Fruit fly (Drosophila melanogaster): Measurements from ENCODE around the gene REG.
A peak's percentile ranks its signal among the peaks of the same experiment; 100 is the strongest.

The REG gene

DNA sequence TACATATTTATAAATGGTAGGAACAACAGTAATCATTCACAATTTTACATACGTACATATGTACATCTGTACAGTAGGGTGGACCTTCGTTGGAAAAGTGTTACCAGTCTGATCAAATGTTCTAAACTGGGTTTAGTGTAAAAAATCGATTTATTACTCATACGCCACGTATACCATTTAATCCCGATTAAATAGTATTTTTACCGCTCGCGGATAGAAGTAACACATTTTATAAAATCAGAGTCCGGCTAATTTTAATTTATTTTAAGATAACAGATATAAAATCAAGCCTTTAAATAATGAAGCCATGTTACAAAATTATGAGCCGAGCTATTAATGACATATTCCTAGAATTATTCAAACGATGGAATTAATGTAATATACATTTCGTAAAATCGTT lies 8.3 kb downstream of the REG start:
- TF ChIP-seq noc (tag; optimal IDR thresholded peaks at IDR 0.05), result no peak

DNA sequence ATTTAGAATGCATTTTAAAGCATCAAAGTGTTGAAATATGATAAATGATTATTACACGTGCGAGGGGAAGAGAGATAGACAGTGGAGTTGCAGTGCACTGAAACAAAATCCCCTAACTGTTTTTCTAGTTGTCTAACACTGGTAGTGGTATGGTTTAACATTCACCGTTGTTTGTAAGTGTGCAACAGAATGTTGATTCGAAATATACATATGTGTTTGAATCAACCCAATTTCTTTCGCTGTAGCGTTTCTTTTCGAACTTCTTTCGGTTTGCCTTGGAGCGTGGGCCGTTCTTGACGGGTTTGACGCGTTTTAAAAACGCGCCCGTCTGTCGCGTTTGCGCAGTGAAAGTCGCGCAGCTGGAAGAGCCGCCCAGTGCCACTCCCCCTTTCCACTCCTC lies 9.2 kb downstream of the REG start:
- no peak for TF ChIP-seq noc (tag; optimal IDR thresholded peaks at IDR 0.05)

DNA sequence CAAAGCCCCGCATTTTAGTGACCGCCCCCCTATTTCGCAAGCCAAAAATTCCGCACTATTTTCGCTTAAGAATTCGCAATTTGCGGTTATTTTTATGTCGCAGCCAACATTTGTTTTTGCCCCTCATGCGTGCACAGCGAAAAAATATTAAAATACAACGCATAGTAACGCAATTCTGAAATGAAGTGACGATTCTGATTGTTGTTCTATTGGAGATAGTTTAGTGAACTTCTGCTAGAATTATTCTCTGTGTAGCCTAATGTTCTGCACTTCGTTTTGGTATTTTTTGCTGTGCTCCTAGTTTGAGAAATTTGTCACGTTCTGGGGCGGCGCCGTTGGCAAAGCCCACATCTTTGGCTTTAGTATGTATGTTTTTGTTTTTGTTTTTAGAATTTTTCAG lies 9.7 kb downstream of the REG start:
- no peak for TF ChIP-seq noc (tag; optimal IDR thresholded peaks at IDR 0.05)

DNA sequence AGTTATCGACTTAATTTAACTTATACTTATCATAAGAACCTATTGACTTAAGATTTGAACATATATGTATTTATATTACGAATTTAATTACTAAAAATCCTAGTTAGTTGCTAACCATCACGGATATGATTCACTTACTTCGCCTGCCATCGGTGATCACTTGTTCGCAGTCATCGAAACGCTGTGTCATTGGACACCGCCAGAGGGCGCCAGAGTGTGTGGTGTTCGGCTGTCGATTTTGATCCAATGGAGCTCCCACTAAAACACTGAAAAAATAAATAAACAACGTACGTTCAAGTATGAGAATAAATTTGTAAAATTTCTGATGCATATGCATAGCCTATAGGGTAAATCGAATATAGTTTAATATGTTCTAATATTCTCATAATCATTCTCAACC lies 12.7 kb downstream of the REG start:
- no peak for TF ChIP-seq noc (tag; optimal IDR thresholded peaks at IDR 0.05)

DNA sequence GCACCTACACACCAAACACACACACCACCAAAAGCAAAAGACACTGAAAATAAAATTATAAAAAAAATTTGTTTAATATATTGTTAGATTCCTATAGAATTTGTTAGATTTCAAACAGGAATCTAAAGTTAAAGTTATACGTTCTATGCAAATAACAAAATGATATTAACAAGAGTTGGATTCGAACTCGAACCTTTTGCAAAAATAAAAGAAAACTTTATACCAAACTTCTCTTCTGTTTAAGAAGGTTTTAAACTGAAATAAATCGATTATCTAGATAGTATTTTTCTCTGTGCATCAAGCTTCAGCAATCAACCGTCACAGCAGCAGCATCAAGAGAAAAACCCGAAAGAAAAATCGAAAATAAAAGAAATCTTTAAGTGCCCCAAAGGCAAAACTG lies 14.4 kb downstream of the REG start:
- TF ChIP-seq noc (tag; optimal IDR thresholded peaks at IDR 0.05), result no peak

DNA sequence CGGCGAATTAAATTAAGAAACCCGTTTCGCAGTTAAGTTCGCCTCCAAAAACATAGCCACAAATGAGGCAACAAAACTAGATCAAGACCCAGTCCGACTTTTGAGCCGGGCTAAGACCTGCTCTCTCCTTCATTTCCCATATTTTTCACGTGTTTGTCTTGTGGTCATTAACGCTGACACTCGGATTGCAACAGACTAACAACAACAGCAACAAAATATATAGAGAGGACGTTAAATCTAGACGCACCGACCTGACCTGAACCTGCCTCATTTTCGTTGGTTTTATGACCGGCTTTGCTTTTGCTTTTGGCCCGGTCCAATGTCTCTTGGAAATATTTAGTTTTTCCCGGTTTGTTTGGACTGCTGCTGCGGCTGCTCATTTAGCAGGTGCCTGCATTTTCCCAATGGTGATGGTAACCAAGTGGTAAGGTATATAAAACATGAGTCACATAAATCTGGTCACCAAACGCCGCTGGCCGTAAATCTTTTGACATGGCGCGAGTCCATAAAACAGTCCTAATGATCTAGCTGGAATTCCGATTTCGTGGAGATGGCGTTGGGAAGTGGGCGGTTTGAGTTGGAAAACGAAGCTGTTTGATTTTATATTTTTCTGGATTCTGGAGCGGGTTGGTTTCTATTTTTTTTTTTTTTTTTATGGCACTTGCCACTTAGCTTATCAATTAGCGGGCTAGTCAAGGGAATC lies 15.5 kb downstream of the REG start:
- TF ChIP-seq noc (tag; optimal IDR thresholded peaks at IDR 0.05), result no peak

DNA sequence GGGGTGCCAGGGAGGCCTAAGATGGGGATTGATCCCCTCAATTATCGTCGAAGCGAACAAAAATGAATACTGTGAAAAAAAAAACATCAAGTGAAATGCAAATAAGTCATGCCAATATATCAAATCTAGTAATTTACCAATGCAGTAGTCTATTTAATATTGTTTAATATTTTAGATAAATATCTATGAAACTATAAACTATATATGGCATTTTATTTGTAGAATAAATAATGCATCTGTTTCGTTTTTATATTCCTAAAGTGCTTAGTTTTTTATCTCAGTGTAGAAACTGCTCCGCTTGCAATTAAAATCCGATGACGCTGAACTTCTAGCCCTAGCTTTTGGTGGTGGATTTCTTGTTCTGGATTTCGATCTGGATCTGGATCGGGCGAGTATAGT lies 16.1 kb downstream of the REG start:
- TF ChIP-seq noc (tag; optimal IDR thresholded peaks at IDR 0.05), result no peak

DNA sequence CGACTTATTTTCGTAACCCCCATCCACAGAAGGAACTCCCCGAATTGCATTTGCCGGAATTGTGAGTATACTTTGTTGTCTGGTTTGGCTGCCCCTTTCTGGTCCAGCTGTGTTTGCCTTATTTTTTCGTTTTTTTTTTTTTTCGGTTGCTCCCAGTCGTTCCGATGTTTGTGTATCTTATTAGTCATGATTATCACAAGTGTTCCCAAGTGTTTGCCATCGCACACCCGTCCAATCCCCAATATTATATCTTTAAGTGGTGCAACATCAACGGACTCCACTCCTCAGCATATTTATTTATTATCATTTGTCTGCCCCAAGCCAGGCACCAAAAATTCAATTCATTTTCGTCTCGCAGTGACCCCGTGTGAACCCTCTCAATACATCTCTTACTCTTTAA lies 17.1 kb downstream of the REG start:
- no peak for TF ChIP-seq noc (tag; optimal IDR thresholded peaks at IDR 0.05)

DNA sequence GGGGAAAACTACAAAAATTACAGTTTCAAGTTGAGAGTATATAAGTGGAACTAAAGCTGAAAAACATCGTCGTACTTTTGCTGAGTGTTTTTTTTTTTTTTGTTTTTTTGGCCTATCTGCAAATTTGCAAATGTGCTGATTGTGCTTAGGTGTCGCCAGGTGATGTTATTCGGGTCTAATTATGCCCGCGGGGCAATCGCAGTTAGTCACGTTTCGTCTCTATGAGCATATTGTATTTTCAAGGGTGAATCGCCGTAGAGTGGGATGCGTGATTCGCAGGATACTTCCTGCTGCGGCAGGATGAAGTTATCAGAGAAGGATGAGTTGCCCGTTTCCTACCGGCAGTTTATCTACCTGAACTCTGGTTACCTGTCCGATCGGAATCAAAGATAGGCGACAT lies 17.7 kb downstream of the REG start:
- no peak for TF ChIP-seq noc (tag; optimal IDR thresholded peaks at IDR 0.05)

DNA sequence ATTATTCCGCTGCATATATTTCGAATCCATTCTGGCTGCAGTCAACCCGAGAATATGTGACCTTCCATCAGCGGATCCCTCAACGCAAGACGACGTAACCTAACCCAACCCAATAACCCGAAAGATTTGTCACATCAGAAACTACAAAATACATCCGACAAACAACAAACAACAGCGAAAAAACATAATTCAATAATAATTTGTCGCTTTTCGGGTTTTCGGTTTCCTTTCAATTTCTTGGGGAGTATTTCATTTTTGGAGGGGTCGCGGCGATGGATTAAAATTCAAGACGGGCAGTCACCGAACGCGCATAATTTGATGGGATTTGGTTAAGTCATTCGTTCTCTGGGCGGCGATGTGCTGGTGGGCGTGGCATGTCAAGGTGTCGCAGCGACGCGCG lies 18.8 kb downstream of the REG start:
- TF ChIP-seq noc (tag; optimal IDR thresholded peaks at IDR 0.05), result no peak

DNA sequence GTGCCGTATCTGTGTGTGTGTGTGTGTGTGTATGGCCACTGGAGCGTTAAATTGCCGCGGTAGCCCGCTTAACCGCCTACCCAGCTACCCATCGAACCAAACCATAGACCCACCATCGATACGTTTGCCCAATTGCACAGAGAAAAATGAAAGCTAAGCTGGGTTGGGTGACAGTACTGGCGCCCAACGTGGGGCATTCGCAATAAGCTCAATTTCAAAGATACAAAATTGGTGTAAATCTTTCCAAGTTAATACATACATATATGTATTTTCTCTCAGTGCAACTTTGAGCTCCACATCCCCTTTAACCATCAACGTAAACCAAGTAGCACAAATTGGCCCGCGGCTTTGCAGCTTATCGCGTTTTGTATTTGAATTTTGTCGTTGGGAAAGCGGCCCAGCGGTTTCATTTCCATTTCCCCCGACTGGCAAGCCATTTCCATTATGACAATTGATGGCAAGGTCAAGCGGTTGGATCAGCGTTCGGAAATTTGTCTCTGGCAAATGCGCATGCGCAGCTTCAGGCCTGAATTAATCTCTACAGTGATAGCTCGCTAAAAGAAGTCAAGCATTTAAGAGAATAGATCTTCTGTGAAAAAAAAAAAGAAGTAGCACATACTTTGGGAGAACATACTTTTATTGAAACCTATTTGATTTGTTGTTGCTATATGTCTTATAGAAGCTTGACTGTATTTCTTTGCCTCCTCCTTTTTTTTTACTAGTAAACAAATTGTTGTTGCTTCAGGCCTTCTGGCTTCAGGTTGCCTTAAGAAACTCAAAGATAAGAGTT lies 20.5 kb downstream of the REG start:
- no peak for TF ChIP-seq noc (tag; optimal IDR thresholded peaks at IDR 0.05)

DNA sequence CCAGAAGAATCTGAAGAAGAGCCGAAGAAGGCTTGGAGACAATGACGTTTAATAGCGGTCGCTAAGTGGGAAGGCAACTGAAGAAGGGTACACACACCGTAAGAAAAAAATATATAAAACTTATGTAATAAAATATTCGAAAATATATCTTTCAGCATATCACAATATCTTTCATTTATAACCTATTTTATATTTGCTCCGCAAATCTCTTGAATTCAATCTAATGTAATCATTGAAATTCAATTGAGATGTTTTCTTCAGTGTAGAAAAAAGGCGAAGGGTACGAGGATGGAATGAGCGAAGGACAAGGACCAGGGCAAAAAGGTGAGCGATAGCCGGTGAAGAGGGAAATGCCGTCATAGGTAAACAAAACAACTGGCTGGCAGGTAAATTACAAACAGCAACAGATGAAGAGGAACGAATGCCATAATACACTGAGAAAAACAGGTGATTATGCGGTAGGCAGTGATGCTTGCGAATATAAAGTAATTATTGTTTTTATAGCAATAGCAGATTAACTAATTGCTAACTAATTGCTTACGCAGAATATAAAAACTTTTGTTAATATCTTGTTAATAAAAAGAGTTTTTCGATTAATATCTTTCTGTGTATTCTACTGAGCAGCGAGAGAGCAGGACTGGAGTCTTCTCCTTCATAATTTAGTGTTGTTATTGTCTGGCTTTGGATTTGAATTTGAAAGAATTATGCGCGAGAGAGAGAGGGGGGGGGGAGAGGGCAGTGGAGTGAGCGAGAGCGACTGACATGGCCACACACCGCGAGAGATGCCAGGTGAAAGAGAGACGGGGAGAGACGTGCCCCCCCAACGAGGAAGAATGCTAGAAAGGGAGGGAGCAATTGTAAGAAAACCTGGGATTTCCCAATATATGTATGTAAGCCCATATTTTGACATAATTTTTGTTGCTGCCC lies 21.9 kb downstream of the REG start:
- TF ChIP-seq noc (tag; optimal IDR thresholded peaks at IDR 0.05), result peak; percentile 56

DNA sequence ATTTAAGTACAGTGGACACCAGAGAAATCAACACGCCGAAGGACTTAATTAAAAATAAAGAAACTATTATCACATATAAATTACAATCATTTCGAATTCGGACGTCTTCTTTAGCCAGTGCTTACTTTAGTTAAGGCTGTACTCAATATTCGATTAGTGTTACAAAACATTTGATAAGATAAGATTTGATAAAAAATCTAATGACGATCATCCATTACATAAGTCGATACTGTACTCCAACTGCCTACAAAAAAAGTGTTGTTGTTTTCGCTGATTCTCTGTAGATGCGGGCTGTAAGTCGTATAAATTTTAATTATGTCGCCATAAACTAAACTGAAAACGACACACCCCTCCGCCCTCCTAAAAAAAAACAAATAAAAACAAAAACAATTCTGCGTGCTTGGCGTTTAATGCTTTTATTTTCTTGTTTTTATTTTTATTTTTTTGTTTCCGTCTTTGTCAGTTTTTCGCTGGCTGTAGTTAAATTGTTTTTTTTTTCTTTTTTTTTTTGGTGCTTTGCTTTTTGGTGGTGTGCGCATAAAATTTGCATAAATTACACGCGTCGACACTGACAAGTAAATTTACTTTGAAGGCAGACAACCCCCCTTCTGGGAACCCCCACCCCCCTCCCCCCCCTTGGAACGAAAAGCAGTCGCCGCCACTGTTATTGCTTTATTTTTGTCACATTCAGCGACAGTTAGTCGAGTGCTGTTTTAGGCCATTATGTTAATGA lies 22.8 kb downstream of the REG start:
- no peak for TF ChIP-seq noc (tag; optimal IDR thresholded peaks at IDR 0.05)

DNA sequence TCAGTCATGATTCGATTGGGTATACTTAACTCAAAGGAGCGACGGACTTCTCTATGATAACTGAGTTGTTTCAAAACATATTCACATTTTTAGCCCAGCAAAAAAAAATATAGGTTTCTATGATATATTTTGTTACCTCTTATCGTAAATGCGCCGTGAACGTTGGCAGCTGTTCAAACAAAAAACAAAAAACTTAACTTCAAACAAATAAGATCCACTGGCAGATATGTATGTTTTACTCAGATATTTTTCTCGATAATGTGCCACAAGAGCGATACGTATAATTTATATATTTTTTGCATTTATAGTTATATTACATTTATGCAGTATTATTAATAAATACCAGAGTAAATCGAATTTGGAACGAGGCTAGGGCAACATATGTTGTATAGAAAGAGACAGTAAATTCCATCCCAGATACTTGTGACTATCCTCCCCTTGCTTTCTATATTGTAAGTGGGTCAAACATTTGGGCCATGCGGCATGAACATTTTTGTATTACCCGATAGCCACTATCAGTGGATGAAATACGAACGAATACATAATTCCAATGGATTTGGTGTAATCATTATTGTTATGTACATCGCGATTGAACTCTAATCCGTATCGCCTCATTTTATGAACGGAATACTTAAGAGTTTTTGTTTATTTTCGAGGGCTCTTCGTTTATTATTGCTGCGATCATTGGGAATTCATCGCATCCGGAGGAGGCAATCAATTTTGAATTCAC lies 24.6 kb downstream of the REG start, which contains the start of gene CG32639:
CG32639 (minus strand) TSS at position 51 of the 730 bp plus-strand sequence.
- TF ChIP-seq noc (tag; optimal IDR thresholded peaks at IDR 0.05), result no peak
